Fruit fly (Drosophila melanogaster): ENCODE measurements around the gene CG13063.
A peak's percentile ranks its signal among the peaks of the same experiment; 100 is the strongest.

CG13063 gene

DNA sequence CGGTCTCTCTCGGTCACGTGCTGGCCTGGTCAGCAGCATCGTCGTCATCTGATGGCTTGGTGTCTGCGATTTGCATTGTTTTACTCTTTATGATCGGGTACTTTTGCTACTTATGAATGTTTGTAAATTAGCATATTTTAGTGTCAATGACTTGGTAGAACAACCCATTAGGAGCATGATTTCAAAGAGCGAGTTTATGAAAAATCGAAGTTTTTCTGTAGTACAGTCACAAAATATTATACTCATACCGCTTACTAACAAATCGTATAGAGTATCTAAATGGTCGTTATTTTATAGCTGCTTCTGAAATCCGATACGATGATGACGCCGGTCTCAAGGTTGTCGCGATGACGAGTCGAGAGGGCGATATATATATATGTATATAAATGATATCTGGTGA lies 20.1 kb upstream of the CG13063 start:
- TF ChIP-seq Pif1B (GFP tag; optimal IDR thresholded peaks at IDR 0.05) (peak; percentile 56), CG13204 (GFP tag; optimal IDR thresholded peaks at IDR 0.05) (peak; percentile 33), fd96Ca (GFP tag; IDR thresholded peaks at IDR 0.05) (no peak), Snoo (tag; optimal IDR thresholded peaks at IDR 0.05) (peak; percentile 7), CG4496 (GFP tag; IDR thresholded peaks at IDR 0.05) (no peak), gl (tag; optimal IDR thresholded peaks at IDR 0.05) (peak; percentile 53), CG32121 (GFP tag; IDR thresholded peaks at IDR 0.05) (no peak), CG9948 (tag; optimal IDR thresholded peaks at IDR 0.05) (peak; percentile 70), CG15710 (tag; optimal IDR thresholded peaks at IDR 0.05) (peak; percentile 86), CG14655 (GFP tag; optimal IDR thresholded peaks at IDR 0.05) (peak; percentile 27), CG34367 (tag; optimal IDR thresholded peaks at IDR 0.05) (peak; percentile 67), D1 (tag; optimal IDR thresholded peaks at IDR 0.05) (peak; percentile 62), EcR (GFP tag; optimal IDR thresholded peaks at IDR 0.05) (peak; percentile 87), Pif1A (GFP tag; optimal IDR thresholded peaks at IDR 0.05) (peak; percentile 65), CG17806 (tag; optimal IDR thresholded peaks at IDR 0.05) (peak; percentile 76), CG8159 (tag; optimal IDR thresholded peaks at IDR 0.05) (peak; percentile 89), CG8301 (tag; optimal IDR thresholded peaks at IDR 0.05) (no peak)

DNA sequence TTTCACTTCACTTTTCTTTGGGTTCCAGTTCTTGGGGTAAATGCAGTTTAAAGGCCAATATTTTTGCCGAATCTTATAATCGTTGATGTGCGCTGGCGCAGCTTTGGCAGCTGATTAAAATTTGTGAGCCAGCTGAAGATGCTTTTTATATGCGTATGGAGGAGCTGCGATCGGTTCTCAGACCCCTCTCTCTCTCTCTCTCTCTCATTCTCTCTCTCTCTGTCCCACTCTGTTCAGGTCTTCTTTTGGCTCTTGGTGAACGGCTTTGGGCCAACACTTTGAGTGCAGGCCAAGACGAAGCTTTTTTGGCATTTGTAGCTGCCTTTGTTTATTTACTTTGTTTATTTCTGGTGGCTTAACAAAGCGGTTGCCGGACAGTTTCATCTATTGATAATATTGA lies 18.1 kb upstream of the CG13063 start, which contains the start of gene CG13046:
Gene CG13046, minus strand, starts transcription at position 101 of the 400 bp plus-strand sequence.
- TF ChIP-seq CG34367 (tag; optimal IDR thresholded peaks at IDR 0.05), result no peak
- TF ChIP-seq gl (tag; optimal IDR thresholded peaks at IDR 0.05), result no peak
- TF ChIP-seq Pif1B (GFP tag; optimal IDR thresholded peaks at IDR 0.05), result no peak
- no peak for TF ChIP-seq Pif1A (GFP tag; optimal IDR thresholded peaks at IDR 0.05)
- no peak for TF ChIP-seq CG8159 (tag; optimal IDR thresholded peaks at IDR 0.05)
- no peak for TF ChIP-seq CG4496 (GFP tag; IDR thresholded peaks at IDR 0.05)
- TF ChIP-seq CG8301 (tag; optimal IDR thresholded peaks at IDR 0.05), result no peak
- TF ChIP-seq Snoo (tag; optimal IDR thresholded peaks at IDR 0.05), result no peak
- no peak for TF ChIP-seq CG14655 (GFP tag; optimal IDR thresholded peaks at IDR 0.05)
- TF ChIP-seq CG32121 (GFP tag; IDR thresholded peaks at IDR 0.05), result no peak
- TF ChIP-seq CG10348 (GFP tag; IDR thresholded peaks at IDR 0.05), result no peak
- TF ChIP-seq D1 (tag; optimal IDR thresholded peaks at IDR 0.05), result no peak
- no peak for TF ChIP-seq CG13204 (GFP tag; optimal IDR thresholded peaks at IDR 0.05)
- no peak for TF ChIP-seq fd96Ca (GFP tag; IDR thresholded peaks at IDR 0.05)
- no peak for TF ChIP-seq rn (GFP tag; IDR thresholded peaks at IDR 0.05)

DNA sequence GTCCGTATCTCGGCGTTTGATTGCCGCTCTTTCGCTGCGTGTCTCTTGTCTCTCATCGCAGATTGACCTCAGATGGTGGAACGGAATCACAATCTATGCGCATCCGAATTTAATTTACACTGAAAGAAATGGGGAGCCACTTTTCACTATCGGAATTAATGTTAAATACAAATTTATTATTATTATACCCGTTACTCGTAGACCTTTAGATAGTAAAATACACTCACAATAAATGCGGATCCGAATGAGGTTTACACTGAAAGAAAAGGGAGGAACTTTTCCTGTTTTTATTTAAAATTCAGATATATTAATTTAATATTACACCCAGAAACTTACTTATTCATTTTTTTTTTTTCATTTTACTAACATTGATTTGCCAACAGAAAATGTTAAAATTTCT lies 17.3 kb upstream of the CG13063 start:
- TF ChIP-seq CG9948 (tag; optimal IDR thresholded peaks at IDR 0.05) (peak; percentile 32), fd96Ca (GFP tag; IDR thresholded peaks at IDR 0.05) (no peak), CG8159 (tag; optimal IDR thresholded peaks at IDR 0.05) (peak; percentile 10), CG14655 (GFP tag; optimal IDR thresholded peaks at IDR 0.05) (peak; percentile 52), CG17806 (tag; optimal IDR thresholded peaks at IDR 0.05) (peak; percentile 22), gl (tag; optimal IDR thresholded peaks at IDR 0.05) (no peak), Pif1A (GFP tag; optimal IDR thresholded peaks at IDR 0.05) (peak; percentile 25), CG15710 (tag; optimal IDR thresholded peaks at IDR 0.05) (peak; percentile 5), CG34367 (tag; optimal IDR thresholded peaks at IDR 0.05) (peak; percentile 3)

DNA sequence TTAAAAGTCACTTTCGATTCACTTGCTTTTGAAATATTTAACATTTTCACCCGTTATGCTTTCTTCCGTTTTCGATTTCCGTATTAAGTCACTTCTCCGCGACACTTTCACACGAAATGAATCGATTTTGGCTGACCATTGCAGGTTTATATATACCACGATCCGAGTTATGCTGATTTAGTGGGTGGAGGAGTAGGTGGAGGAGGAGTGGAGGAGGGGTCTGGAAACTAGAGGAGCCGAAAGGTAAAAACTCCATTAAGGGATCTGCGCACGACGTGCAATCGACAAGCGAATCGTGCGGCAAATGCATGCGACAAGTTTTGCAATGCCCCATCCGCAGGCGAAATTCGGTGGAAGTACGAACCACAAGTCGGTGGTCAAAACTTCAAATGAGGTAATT lies 15.6 kb upstream of the CG13063 start, which contains the start of gene CG13045:
Gene CG13045, minus strand, starts transcription at position 101 of the 400 bp plus-strand sequence.
- no peak for TF ChIP-seq CG8301 (tag; optimal IDR thresholded peaks at IDR 0.05)

DNA sequence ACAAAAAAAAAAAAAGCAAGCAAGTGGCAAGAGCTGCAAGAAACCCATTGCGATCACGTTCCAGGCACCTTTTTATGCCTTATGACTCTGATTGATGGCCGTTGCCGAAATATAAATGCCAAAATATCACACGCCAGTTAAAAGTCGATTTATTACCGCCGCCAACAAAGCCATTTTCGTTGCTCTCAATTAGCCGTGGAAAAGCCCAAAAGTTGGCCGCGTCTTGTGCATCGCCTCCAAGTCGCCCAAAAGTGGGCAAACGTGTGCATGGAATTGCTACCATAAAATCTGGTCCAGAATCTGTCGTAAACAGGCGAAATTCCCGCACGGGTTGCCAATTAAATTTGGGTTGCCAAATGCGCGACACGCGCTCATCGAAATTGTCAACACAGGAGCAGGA lies 14.7 kb upstream of the CG13063 start:
- TF ChIP-seq CG32121 (GFP tag; IDR thresholded peaks at IDR 0.05), result no peak
- no peak for TF ChIP-seq CG15710 (tag; optimal IDR thresholded peaks at IDR 0.05)
- TF ChIP-seq CG34367 (tag; optimal IDR thresholded peaks at IDR 0.05), result no peak
- no peak for TF ChIP-seq CG8159 (tag; optimal IDR thresholded peaks at IDR 0.05)
- TF ChIP-seq D1 (tag; optimal IDR thresholded peaks at IDR 0.05), result no peak
- TF ChIP-seq CG17806 (tag; optimal IDR thresholded peaks at IDR 0.05), result no peak
- no peak for TF ChIP-seq EcR (GFP tag; optimal IDR thresholded peaks at IDR 0.05)
- peak; percentile 13; the same call in 1 of the 3 replicates for TF ChIP-seq CG4496 (GFP tag; IDR thresholded peaks at IDR 0.05)
- peak; percentile 48 for TF ChIP-seq Ets98B (GFP tag; IDR thresholded peaks at IDR 0.05)
- no peak for TF ChIP-seq Pif1B (GFP tag; optimal IDR thresholded peaks at IDR 0.05)
- TF ChIP-seq CG13204 (GFP tag; optimal IDR thresholded peaks at IDR 0.05), result no peak
- no peak for TF ChIP-seq Snoo (tag; optimal IDR thresholded peaks at IDR 0.05)
- no peak for TF ChIP-seq CG8301 (tag; optimal IDR thresholded peaks at IDR 0.05)
- no peak for TF ChIP-seq CG14655 (GFP tag; optimal IDR thresholded peaks at IDR 0.05)
- peak; percentile 19; the same call in 1 of the 3 replicates for TF ChIP-seq fd96Ca (GFP tag; IDR thresholded peaks at IDR 0.05)
- TF ChIP-seq CG12605 (GFP tag; IDR thresholded peaks at IDR 0.05), result no peak
- TF ChIP-seq Pif1A (GFP tag; optimal IDR thresholded peaks at IDR 0.05), result no peak

DNA sequence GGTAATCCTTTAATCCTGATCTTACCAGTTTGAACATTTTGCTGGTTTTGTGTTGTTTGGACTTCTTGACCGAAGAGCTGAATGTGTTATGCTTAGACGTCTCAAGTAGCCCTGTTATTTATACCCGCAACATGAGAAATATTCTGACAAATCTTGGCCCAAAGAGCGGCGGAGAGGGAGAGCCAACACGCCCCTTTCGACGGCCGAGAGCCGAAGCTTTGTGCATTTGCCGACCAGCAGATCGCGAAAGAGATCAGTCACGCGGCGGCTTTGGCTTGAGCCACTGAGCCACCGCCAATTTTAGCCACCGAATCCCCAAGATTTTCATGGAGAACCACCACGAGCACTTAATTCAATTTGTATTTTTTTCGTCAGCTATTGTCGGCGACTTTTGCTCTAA lies 11.0 kb upstream of the CG13063 start, which contains the start of gene CG4962:
Gene CG4962, minus strand, starts transcription at position 101 of the 400 bp plus-strand sequence.
- TF ChIP-seq CG32121 (GFP tag; IDR thresholded peaks at IDR 0.05) (no peak), EcR (GFP tag; optimal IDR thresholded peaks at IDR 0.05) (no peak)

DNA sequence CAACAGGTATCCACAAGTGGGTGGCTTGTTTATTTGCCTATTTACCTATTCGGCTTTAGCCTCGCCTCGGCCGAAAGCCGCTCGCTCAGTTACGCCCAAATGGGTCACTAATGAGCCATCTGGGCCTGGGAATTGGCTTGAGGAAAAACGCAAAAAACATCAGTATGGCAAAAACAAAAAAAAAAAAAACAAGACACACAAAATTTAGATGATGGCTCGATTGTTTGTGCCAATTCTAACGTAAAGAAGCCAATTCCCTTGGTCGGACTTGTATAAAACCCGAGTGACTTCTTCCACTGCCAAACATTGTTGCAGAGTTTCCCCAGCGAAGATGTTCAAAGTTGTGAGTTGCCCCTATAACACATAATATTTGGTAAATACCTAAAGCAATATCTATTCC lies 5.2 kb upstream of the CG13063 start, which contains the start of gene CG4982:
Gene CG4982, plus strand, starts transcription at position 301 of the 400 bp plus-strand sequence.
- TF ChIP-seq Snoo (tag; optimal IDR thresholded peaks at IDR 0.05) (no peak), gl (tag; optimal IDR thresholded peaks at IDR 0.05) (no peak), Pif1A (GFP tag; optimal IDR thresholded peaks at IDR 0.05) (no peak), CG17806 (tag; optimal IDR thresholded peaks at IDR 0.05) (no peak), CG10348 (GFP tag; IDR thresholded peaks at IDR 0.05) (no peak), CG8159 (tag; optimal IDR thresholded peaks at IDR 0.05) (no peak), rn (GFP tag; IDR thresholded peaks at IDR 0.05) (no peak), CG14655 (GFP tag; optimal IDR thresholded peaks at IDR 0.05) (no peak), CG15710 (tag; optimal IDR thresholded peaks at IDR 0.05) (no peak), CG13204 (GFP tag; optimal IDR thresholded peaks at IDR 0.05) (no peak), D1 (tag; optimal IDR thresholded peaks at IDR 0.05) (no peak), CG4496 (GFP tag; IDR thresholded peaks at IDR 0.05) (no peak), CG12605 (GFP tag; IDR thresholded peaks at IDR 0.05) (no peak), fd96Ca (GFP tag; IDR thresholded peaks at IDR 0.05) (no peak), Pif1B (GFP tag; optimal IDR thresholded peaks at IDR 0.05) (no peak), Ets98B (GFP tag; IDR thresholded peaks at IDR 0.05) (no peak), CG9948 (tag; optimal IDR thresholded peaks at IDR 0.05) (no peak)
